Worm (Caenorhabditis elegans) whole organism, mixed stage, embryonic: ENCODE results near the gene cyn-13.

Experiments used
- M03D4.4 ChIP-seq: sonication (generic microtip); optimal IDR thresholded peaks from 2 replicates; lab custom pipeline; 2017; ENCODE audit warnings: mild to moderate bottlenecking, missing genetic modification characterization, missing compliant biosample characterization
- blmp-1 ChIP-seq: fragments of 150-350 bp; optimal IDR thresholded peaks from 2 replicates; lab custom pipeline; 2014; ENCODE audit warnings: missing biosample characterization, missing genetic modification characterization
- ceh-39 ChIP-seq: fragments of 150-350 bp; optimal IDR thresholded peaks from 2 replicates; lab custom pipeline; 2014; ENCODE audit warnings: missing biosample characterization, missing genetic modification characterization
- ceh-83 ChIP-seq: fragments of 200-800 bp; sonication (Bioruptor generic); optimal IDR thresholded peaks from 2 replicates; lab custom pipeline; 2018; ENCODE audit warnings: mild to moderate bottlenecking, missing genetic modification characterization, missing compliant biosample characterization
- ces-1 ChIP-seq: fragments of 150-350 bp; optimal IDR thresholded peaks from 2 replicates; lab custom pipeline; 2014; ENCODE audit warnings: missing biosample characterization, missing genetic modification reagents, missing genetic modification characterization
- cnd-1 ChIP-seq: fragments of 200-800 bp; sonication (Bioruptor generic); optimal IDR thresholded peaks from 2 replicates; lab custom pipeline; 2018; ENCODE audit warnings: mild to moderate bottlenecking, missing genetic modification characterization, missing compliant biosample characterization
- elt-1 ChIP-seq: sonication (generic microtip); optimal IDR thresholded peaks from 2 replicates; lab custom pipeline; 2017; ENCODE audit warnings: missing genetic modification characterization, mild to moderate bottlenecking, missing compliant biosample characterization, antibody characterized with exemption, moderate library complexity, borderline replicate concordance; ENCODE audit not compliant: insufficient read depth
- elt-3 ChIP-seq: fragments of 150-350 bp; optimal IDR thresholded peaks from 2 replicates; lab custom pipeline; 2014; ENCODE audit warnings: missing biosample characterization, missing genetic modification characterization
- ham-2 ChIP-seq: fragments of 200-800 bp; sonication (Bioruptor generic); optimal IDR thresholded peaks from 2 replicates; lab custom pipeline; 2018; ENCODE audit warnings: mild to moderate bottlenecking, missing genetic modification characterization, missing compliant biosample characterization
- hlh-1 ChIP-seq: fragments of 150-350 bp; optimal IDR thresholded peaks from 2 replicates; lab custom pipeline; 2014; ENCODE audit warnings: missing biosample characterization, missing genetic modification reagents, missing genetic modification characterization
- lin-13 ChIP-seq: fragments of 150-350 bp; optimal IDR thresholded peaks from 2 replicates; lab custom pipeline; 2014; ENCODE audit warnings: missing biosample characterization, missing genetic modification characterization
- lsy-2 ChIP-seq: fragments of 150-350 bp; optimal IDR thresholded peaks from 2 replicates; lab custom pipeline; 2014; ENCODE audit warnings: missing biosample characterization, missing genetic modification characterization
- mab-5 ChIP-seq: fragments of 150-350 bp; optimal IDR thresholded peaks from 2 replicates; lab custom pipeline; 2014; ENCODE audit warnings: missing biosample characterization, missing genetic modification characterization
- mls-2 ChIP-seq: sonication (generic microtip); optimal IDR thresholded peaks from 2 replicates; lab custom pipeline; 2016; ENCODE audit warnings: mild to moderate bottlenecking, missing genetic modification characterization, moderate library complexity, missing compliant biosample characterization
- nhr-12 ChIP-seq: fragments of 150-350 bp; optimal IDR thresholded peaks from 2 replicates; lab custom pipeline; 2014; ENCODE audit warnings: missing biosample characterization, missing genetic modification characterization
- nhr-2 ChIP-seq: fragments of 150-350 bp; optimal IDR thresholded peaks from 2 replicates; lab custom pipeline; 2014; ENCODE audit warnings: missing biosample characterization, missing genetic modification characterization
- nhr-237 ChIP-seq: fragments of 150-350 bp; optimal IDR thresholded peaks from 2 replicates; lab custom pipeline; 2014; ENCODE audit warnings: missing biosample characterization, missing genetic modification characterization
- nhr-28 ChIP-seq: fragments of 150-350 bp; optimal IDR thresholded peaks from 2 replicates; lab custom pipeline; 2014; ENCODE audit warnings: missing biosample characterization, missing genetic modification characterization
- nhr-76 ChIP-seq: sonication (generic microtip); optimal IDR thresholded peaks from 2 replicates; lab custom pipeline; 2017; ENCODE audit warnings: missing biosample characterization, missing genetic modification characterization
- pha-4 ChIP-seq: fragments of 150-350 bp; optimal IDR thresholded peaks from 2 replicates; lab custom pipeline; 2018; ENCODE audit warnings: missing biosample characterization, missing genetic modification reagents, missing genetic modification characterization
- sem-2 ChIP-seq: fragments of 200-800 bp; sonication (Bioruptor generic); optimal IDR thresholded peaks from 2 replicates; lab custom pipeline; 2018; ENCODE audit warnings: mild to moderate bottlenecking, missing genetic modification characterization, missing compliant biosample characterization
- snpc-4 ChIP-seq: fragments of 150-350 bp; optimal IDR thresholded peaks from 2 replicates; lab custom pipeline; 2014; ENCODE audit warnings: missing biosample characterization, missing genetic modification characterization
- sptf-1 ChIP-seq: sonication (generic microtip); optimal IDR thresholded peaks from 2 replicates; lab custom pipeline; 2017; ENCODE audit warnings: mild to moderate bottlenecking, missing genetic modification characterization, moderate library complexity, missing compliant biosample characterization
- tbx-8 ChIP-seq: fragments of 200-800 bp; sonication (Bioruptor generic); optimal IDR thresholded peaks from 2 replicates; lab custom pipeline; 2018; ENCODE audit warnings: mild to moderate bottlenecking, missing genetic modification characterization, moderate library complexity, missing compliant biosample characterization
- unc-120 ChIP-seq: sonication (generic microtip); optimal IDR thresholded peaks from 2 replicates; lab custom pipeline; 2017; ENCODE audit warnings: missing genetic modification characterization, missing compliant biosample characterization; ENCODE audit not compliant: poor library complexity, severe bottlenecking
- unc-39 ChIP-seq: fragments of 150-350 bp; optimal IDR thresholded peaks from 2 replicates; lab custom pipeline; 2014; ENCODE audit warnings: missing biosample characterization, missing genetic modification characterization
- unc-62 ChIP-seq: fragments of 150-350 bp; optimal IDR thresholded peaks from 2 replicates; lab custom pipeline; 2014; ENCODE audit warnings: missing biosample characterization, missing genetic modification reagents, missing genetic modification characterization
- zip-8 ChIP-seq: fragments of 150-350 bp; optimal IDR thresholded peaks from 2 replicates; lab custom pipeline; 2014; ENCODE audit warnings: missing biosample characterization, missing genetic modification characterization
- ztf-11 ChIP-seq: fragments of 150-350 bp; optimal IDR thresholded peaks from 2 replicates; lab custom pipeline; 2014; ENCODE audit warnings: missing biosample characterization, missing genetic modification characterization

cyn-13 gene

DNA sequence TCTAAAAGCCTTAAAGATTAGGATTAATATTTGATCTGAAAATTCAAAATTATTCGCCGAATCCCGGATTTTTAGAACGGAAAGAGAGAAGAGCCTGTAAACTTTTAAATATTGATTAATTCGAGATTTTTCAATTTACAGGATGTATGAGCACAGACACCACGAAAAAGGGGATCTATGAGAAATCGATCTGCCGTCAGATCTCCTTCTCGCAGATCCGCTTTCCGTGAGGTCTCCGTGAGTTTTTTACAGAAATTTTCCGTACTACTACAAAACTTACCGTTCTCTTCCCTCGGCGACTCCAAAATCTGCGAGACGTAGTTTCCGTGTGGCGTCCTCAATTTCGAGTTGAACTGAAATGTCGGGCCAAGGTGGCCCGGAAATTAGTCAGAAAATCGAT lies 8.3 kb downstream of the cyn-13 start:
- no peak for TF ChIP-seq blmp-1
- no peak for TF ChIP-seq hlh-1 (tag; lab: Kevin White, UChicago)
- peak; percentile 30 for TF ChIP-seq ceh-83 (GFP tag; lab: Kevin White, UChicago)
- TF ChIP-seq cnd-1 (tag; lab: Kevin White, UChicago) = peak; percentile 64
- no peak for TF ChIP-seq lsy-2 (tag; lab: Kevin White, UChicago)

DNA sequence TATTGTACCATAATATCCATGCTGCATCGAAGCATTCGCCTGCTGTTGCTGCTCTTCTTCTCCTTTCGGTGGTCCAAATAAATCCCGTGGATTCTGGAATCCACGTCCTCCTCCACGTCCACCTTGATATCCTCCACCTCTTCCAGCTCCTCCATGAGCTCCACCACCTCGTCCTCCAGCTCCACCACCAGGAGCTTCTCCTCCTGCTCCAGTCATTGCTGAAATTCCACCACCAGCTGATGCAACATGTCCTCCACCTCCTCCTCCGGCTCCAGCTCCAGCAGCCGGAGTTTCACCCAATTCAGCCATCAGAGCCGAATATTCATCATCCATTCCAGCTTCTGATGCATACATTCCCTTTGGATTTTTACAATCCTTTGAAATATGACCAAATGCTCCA lies 10.9 kb downstream of the cyn-13 start:
- TF ChIP-seq zip-8 = no peak
- no peak for TF ChIP-seq tbx-8 (GFP tag; lab: Kevin White, UChicago)
- no peak for TF ChIP-seq elt-1 (tag; lab: Kevin White, UChicago)
- no peak for TF ChIP-seq unc-62 (GFP tag; lab: Kevin White, UChicago)
- no peak for TF ChIP-seq nhr-76 (tag; lab: Kevin White, UChicago)
- no peak for TF ChIP-seq ztf-11 (tag; lab: Kevin White, UChicago)
- no peak for TF ChIP-seq nhr-2 (tag; lab: Kevin White, UChicago)

DNA sequence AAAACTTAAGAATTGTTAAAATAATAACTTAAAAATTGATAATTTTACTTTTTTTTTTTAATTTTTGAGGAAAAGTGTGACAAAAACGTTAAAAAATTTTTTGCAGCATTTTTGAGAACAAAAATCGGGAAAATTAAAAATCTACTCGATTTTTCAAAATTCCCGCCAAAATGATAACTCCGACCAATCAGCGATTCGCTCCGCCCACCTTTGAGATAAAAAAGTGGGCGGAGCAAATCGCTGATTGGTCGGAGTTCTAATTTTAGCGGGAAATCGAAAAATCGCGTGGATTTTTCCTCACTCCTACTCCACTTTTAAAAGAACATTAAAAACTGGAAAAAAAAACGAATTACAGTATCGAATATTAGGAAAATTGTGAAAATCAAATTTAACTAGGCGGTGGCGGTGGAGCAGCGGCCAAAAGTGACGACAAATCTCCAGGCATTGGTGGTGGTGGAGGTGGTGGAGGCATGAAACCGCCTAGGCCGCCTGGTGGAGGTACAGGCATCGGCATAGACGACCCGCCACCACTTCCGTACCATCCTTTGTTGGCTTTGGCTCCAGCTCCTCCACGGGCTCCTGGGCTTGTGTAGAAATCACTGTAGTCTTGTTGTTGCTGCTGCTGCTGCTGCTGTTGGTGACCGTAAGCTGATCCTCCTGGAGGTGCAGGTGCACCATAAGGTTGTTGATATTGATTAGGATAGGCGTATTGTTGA lies 12.1 kb downstream of the cyn-13 start:
- TF ChIP-seq snpc-4 (tag; lab: Kevin White, UChicago) = no peak
- no peak for TF ChIP-seq nhr-2 (tag; lab: Kevin White, UChicago)
- TF ChIP-seq, all 35 proteins: peak for 0

DNA sequence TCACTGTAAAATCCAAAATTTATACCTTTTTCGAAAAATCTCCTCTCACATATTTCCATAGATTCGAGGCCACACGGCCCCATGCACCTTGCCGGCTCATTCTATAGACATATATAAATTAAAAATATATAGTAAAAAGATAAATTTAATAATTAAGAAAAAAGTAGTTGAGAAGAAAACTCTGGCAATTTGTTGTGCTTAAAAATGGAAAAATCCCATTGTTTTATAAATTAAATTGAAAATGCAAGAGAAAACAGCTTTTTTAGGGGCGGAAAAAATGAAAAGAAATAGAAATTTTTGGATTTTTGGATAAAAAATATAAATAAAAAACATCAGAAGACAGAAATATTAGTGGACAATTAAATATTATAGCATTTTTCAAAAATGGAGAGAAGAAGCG lies 12.8 kb downstream of the cyn-13 start, which contains the start of gene Y116A8C.30:
Y116A8C.30 (minus strand) TSS at position 101 of the 400 bp plus-strand sequence.
- TF ChIP-seq nhr-2 (tag; lab: Kevin White, UChicago) (peak; percentile 22), mab-5 (tag; lab: Kevin White, UChicago) (no peak), cnd-1 (tag; lab: Kevin White, UChicago) (no peak), ceh-83 (GFP tag; lab: Kevin White, UChicago) (no peak)

DNA sequence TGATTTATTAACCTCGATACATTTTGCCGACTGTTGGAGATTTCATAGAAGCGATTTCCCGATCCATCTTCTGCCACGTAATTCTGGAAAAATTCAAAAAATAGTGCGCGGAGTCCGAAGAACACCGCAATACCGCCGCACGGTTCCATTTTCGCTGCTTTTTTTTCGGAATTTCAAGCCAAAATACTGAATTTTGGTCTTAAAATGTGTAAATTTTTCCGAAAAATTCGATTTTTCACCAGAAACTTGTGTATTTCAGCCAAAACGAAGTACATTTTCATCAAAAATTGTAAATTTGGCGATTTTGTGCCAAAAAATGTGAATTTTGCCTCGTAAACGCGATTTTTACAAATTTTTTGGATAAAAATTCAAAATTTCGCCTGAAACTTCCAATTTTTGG lies 13.3 kb downstream of the cyn-13 start:
- TF ChIP-seq ceh-39 = no peak
- TF ChIP-seq ceh-83 (GFP tag; lab: Kevin White, UChicago) = no peak
- no peak for TF ChIP-seq M03D4.4 (tag; lab: Kevin White, UChicago)
- no peak for TF ChIP-seq elt-1 (tag; lab: Kevin White, UChicago)
- TF ChIP-seq unc-39 (tag; lab: Kevin White, UChicago) = no peak
- TF ChIP-seq sem-2 (GFP tag; lab: Kevin White, UChicago) = no peak
- no peak for TF ChIP-seq hlh-1 (tag; lab: Kevin White, UChicago)
- no peak for TF ChIP-seq mls-2 (tag; lab: Kevin White, UChicago)
- no peak for TF ChIP-seq lsy-2 (tag; lab: Kevin White, UChicago)
- TF ChIP-seq ces-1 = no peak
- TF ChIP-seq nhr-237 (tag; lab: Kevin White, UChicago) = no peak
- TF ChIP-seq nhr-28 (tag; lab: Kevin White, UChicago) = no peak
- no peak for TF ChIP-seq ham-2 (GFP tag; lab: Kevin White, UChicago)
- no peak for TF ChIP-seq lin-13 (tag; lab: Kevin White, UChicago)
- TF ChIP-seq nhr-12 (tag; lab: Kevin White, UChicago) = no peak
- TF ChIP-seq tbx-8 (GFP tag; lab: Kevin White, UChicago) = no peak
- no peak for TF ChIP-seq blmp-1
- no peak for TF ChIP-seq cnd-1 (tag; lab: Kevin White, UChicago)
- no peak for TF ChIP-seq zip-8

DNA sequence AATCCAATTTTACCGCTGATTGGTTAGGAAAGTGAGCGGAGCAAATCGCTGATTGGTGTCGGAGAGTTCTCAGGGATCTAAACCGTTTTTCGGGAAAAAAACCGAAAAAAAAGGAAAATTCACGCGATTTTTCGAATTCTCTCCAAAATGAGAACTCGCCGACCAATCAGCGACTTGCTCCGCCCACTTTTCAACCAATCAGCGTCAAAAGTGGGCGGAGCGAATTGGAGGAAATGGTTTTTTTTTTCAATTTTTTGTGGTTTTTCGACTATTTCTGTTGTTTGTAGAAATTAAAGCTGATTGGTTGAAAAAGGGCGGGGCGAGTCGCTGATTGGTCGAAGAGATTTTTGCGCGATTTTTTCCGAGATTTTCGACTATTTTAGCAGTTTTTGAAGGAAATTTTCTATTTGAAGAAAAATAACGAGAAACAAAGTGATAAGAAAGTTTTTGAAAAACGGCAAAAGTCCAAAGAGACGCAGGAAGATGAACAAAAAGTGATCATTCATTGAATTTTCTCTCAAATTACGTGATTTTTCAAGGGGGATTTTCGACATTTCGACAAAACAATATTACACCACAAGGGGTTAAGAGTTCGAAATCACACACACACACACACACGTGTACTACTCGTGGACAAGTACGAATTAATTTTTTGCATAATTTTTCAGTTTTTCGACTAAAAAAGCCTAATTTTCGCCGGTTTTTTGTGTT lies 15.7 kb downstream of the cyn-13 start:
- TF ChIP-seq sem-2 (GFP tag; lab: Kevin White, UChicago) (no peak), pha-4 (tag; lab: Kevin White, UChicago) (no peak), unc-120 (tag; lab: Kevin White, UChicago) (no peak), unc-62 (GFP tag; lab: Kevin White, UChicago) (no peak), blmp-1 (no peak), elt-3 (tag; lab: Kevin White, UChicago) (no peak), nhr-12 (tag; lab: Kevin White, UChicago) (no peak), ces-1 (no peak), lin-13 (tag; lab: Kevin White, UChicago) (no peak), sptf-1 (tag; lab: Kevin White, UChicago) (no peak), elt-1 (tag; lab: Kevin White, UChicago) (no peak), nhr-2 (tag; lab: Kevin White, UChicago) (no peak), cnd-1 (tag; lab: Kevin White, UChicago) (no peak), mls-2 (tag; lab: Kevin White, UChicago) (no peak), ceh-39 (no peak)
